Worm (Caenorhabditis elegans) whole organism, midembryonic: Measurements from ENCODE around the gene AH9.6.

Experiments used
- cog-1 ChIP-seq: sonication (generic microtip); optimal IDR thresholded peaks from 2 replicates; lab custom pipeline; 2016; ENCODE audit warnings: missing genetic modification characterization, missing compliant biosample characterization
- flt-1 ChIP-seq: fragments of 200-800 bp; sonication (Bioruptor generic); IDR thresholded peaks from 2 replicates; pipeline ENCODE4 v1.3.6; 2022; ENCODE audit warnings: missing genetic modification characterization, missing compliant biosample characterization
- klf-2 ChIP-seq: fragments of 200-800 bp; sonication (Bioruptor generic); conservative IDR thresholded peaks from 2 replicates; pipeline ENCODE4 v1.3.6; 2022; ENCODE audit warnings: missing genetic modification reagents, missing genetic modification characterization, missing compliant biosample characterization
- ref-1 ChIP-seq: fragments of 200-800 bp; sonication (Bioruptor generic); conservative IDR thresholded peaks from 2 replicates; pipeline ENCODE4 v1.3.6; 2022; ENCODE audit warnings: missing genetic modification reagents, missing genetic modification characterization, missing compliant biosample characterization
- tab-1 ChIP-seq: fragments of 200-800 bp; sonication (Bioruptor generic); IDR thresholded peaks from 2 replicates; pipeline ENCODE4 v1.3.6; 2022; ENCODE audit warnings: missing genetic modification characterization, missing compliant biosample characterization
- ztf-29 ChIP-seq: fragments of 200-800 bp; sonication (Bioruptor generic); IDR thresholded peaks from 2 replicates; pipeline ENCODE4 v1.3.6; 2022; ENCODE audit warnings: missing genetic modification reagents, missing genetic modification characterization, missing compliant biosample characterization

ce11 chrX:2242568-2243185, 25.3 kb downstream of the AH9.6 start, which contains the start of gene rpl-11.2:
- TF ChIP-seq tab-1 (GFP tag; lab: Robert Waterston, UW) (no peak), klf-2 (GFP tag; lab: Robert Waterston, UW) (no peak), ref-1 (GFP tag; lab: Robert Waterston, UW) (no peak), flt-1 (GFP tag; lab: Robert Waterston, UW) (peak; percentile 49; the same call in 1 of the 2 replicates), ztf-29 (no peak), cog-1 (tag; lab: Kevin White, UChicago) (peak; percentile 82)
